Worm (Caenorhabditis elegans) whole organism, L1 larva: ENCODE results near the gene C05C12.6.
"Not testable (repeated sequence)": the region's sequence is repeated elsewhere in the genome, so short reads cannot be mapped to it uniquely, and the experiment has no call there.

Experiments
- C04F5.9 ChIP-seq: sonication (generic microtip); optimal IDR thresholded peaks from 2 replicates; lab custom pipeline; 2016; ENCODE audit warnings: missing genetic modification characterization, missing compliant biosample characterization
- C16A3.4 ChIP-seq: fragments of 150-350 bp; optimal IDR thresholded peaks from 2 replicates; lab custom pipeline; 2014; ENCODE audit warnings: missing biosample characterization, missing genetic modification characterization
- F16B12.6 ChIP-seq: fragments of 150-350 bp; optimal IDR thresholded peaks from 2 replicates; lab custom pipeline; 2014; ENCODE audit warnings: missing biosample characterization, missing genetic modification characterization
- Y116A8C.19 ChIP-seq: sonication (generic microtip); optimal IDR thresholded peaks from 2 replicates; lab custom pipeline; 2016; ENCODE audit warnings: missing compliant biosample characterization, missing genetic modification characterization, borderline replicate concordance
- alr-1 ChIP-seq: fragments of 200-800 bp; sonication (Bioruptor generic); optimal IDR thresholded peaks from 2 replicates; lab custom pipeline; 2018; ENCODE audit warnings: borderline replicate concordance, mild to moderate bottlenecking, missing genetic modification characterization, missing compliant biosample characterization
- blmp-1 ChIP-seq: fragments of 150-350 bp; optimal IDR thresholded peaks from 2 replicates; lab custom pipeline; 2014; ENCODE audit warnings: missing biosample characterization, missing genetic modification characterization
- ceh-88 ChIP-seq: fragments of 200-800 bp; sonication (Bioruptor generic); IDR thresholded peaks from 2 replicates; pipeline ENCODE4 v1.3.6; 2022; ENCODE audit warnings: missing genetic modification characterization, missing compliant biosample characterization
- dsc-1 ChIP-seq: sonication (generic microtip); optimal IDR thresholded peaks from 2 replicates; lab custom pipeline; 2016; ENCODE audit warnings: mild to moderate bottlenecking, missing genetic modification characterization, missing compliant biosample characterization
- efl-1 ChIP-seq, 4 experiments: fragments of 150-350 bp; optimal IDR thresholded peaks in 3 of 4; peaks in 1 of 4; 1 replicate in 1 of 4; 2 replicates in 3 of 4; lab custom pipeline; 2014; ENCODE audit warnings: missing biosample characterization in 2 of 4, missing genetic modification characterization in 2 of 4, missing genetic modification reagents in 2 of 4
- elt-2 ChIP-seq: sonication (generic microtip); optimal IDR thresholded peaks from 2 replicates; lab custom pipeline; 2016; ENCODE audit warnings: missing genetic modification characterization, mild to moderate bottlenecking, inconsistent platforms, missing compliant biosample characterization, missing genetic modification reagents
- fos-1 ChIP-seq: fragments of 150-350 bp; optimal IDR thresholded peaks from 2 replicates; lab custom pipeline; 2014; ENCODE audit warnings: missing biosample characterization, missing genetic modification characterization
- hpl-2 ChIP-seq: fragments of 150-350 bp; optimal IDR thresholded peaks from 2 replicates; lab custom pipeline; 2014; ENCODE audit warnings: missing biosample characterization, missing genetic modification reagents, missing genetic modification characterization
- isw-1 ChIP-seq: fragments of 200-800 bp; sonication (Bioruptor generic); IDR thresholded peaks from 2 replicates; pipeline ENCODE4 v1.3.6; 2022; ENCODE audit warnings: missing genetic modification characterization, missing compliant biosample characterization
- jun-1 ChIP-seq: fragments of 150-350 bp; optimal IDR thresholded peaks from 2 replicates; lab custom pipeline; 2014; ENCODE audit warnings: missing biosample characterization, missing genetic modification reagents, missing genetic modification characterization
- lin-14 ChIP-seq: fragments of 200-800 bp; sonication (Bioruptor generic); optimal IDR thresholded peaks from 2 replicates; lab custom pipeline; 2018; ENCODE audit warnings: mild to moderate bottlenecking, missing genetic modification characterization, moderate library complexity, missing compliant biosample characterization
- mef-2 ChIP-seq: fragments of 150-350 bp; optimal IDR thresholded peaks from 2 replicates; lab custom pipeline; 2014; ENCODE audit warnings: missing biosample characterization, missing genetic modification characterization
- nhr-11 ChIP-seq: fragments of 150-350 bp; optimal IDR thresholded peaks from 2 replicates; lab custom pipeline; 2014; ENCODE audit warnings: missing biosample characterization, missing genetic modification characterization
- nhr-19 ChIP-seq: fragments of 200-800 bp; sonication (Bioruptor generic); conservative IDR thresholded peaks from 2 replicates; pipeline ENCODE4 v1.3.6; 2022; ENCODE audit warnings: missing genetic modification characterization, missing compliant biosample characterization
- nhr-20 ChIP-seq: sonication (generic microtip); optimal IDR thresholded peaks from 2 replicates; lab custom pipeline; 2016; ENCODE audit warnings: mild to moderate bottlenecking, missing genetic modification characterization, missing compliant biosample characterization
- nhr-237 ChIP-seq: fragments of 150-350 bp; optimal IDR thresholded peaks from 2 replicates; lab custom pipeline; 2014; ENCODE audit warnings: missing biosample characterization, missing genetic modification characterization
- nhr-47 ChIP-seq: sonication (generic microtip); optimal IDR thresholded peaks from 2 replicates; lab custom pipeline; 2016; ENCODE audit warnings: mild to moderate bottlenecking, missing genetic modification characterization, moderate library complexity, missing compliant biosample characterization
- nhr-76 ChIP-seq: sonication (generic microtip); optimal IDR thresholded peaks from 2 replicates; lab custom pipeline; 2017; ENCODE audit warnings: missing biosample characterization, missing genetic modification characterization
- pag-3 ChIP-seq: sonication (generic microtip); optimal IDR thresholded peaks from 2 replicates; lab custom pipeline; 2017; ENCODE audit warnings: missing genetic modification characterization, mild to moderate bottlenecking, missing compliant biosample characterization, antibody characterized with exemption, borderline replicate concordance; ENCODE audit not compliant: insufficient read depth
- pqm-1 ChIP-seq: sonication (generic microtip); optimal IDR thresholded peaks from 3 replicates; lab custom pipeline; 2017; ENCODE audit warnings: missing biosample characterization, missing genetic modification characterization
- rnt-1 ChIP-seq: sonication (generic microtip); optimal IDR thresholded peaks from 2 replicates; lab custom pipeline; 2016; ENCODE audit warnings: mild to moderate bottlenecking, missing genetic modification characterization, moderate library complexity, missing compliant biosample characterization
- sup-37 ChIP-seq: fragments of 200-800 bp; sonication (Bioruptor generic); optimal IDR thresholded peaks from 2 replicates; lab custom pipeline; 2018; ENCODE audit warnings: mild to moderate bottlenecking, missing genetic modification characterization, missing compliant biosample characterization
- tlp-1 ChIP-seq: fragments of 150-350 bp; optimal IDR thresholded peaks from 2 replicates; lab custom pipeline; 2014; ENCODE audit warnings: missing biosample characterization, missing genetic modification characterization
- vab-15 ChIP-seq: sonication (generic microtip); optimal IDR thresholded peaks from 2 replicates; lab custom pipeline; 2017; ENCODE audit warnings: missing genotype, mild to moderate bottlenecking, missing genetic modification characterization, missing compliant biosample characterization
- zip-4 ChIP-seq: fragments of 200-800 bp; sonication (Bioruptor generic); optimal IDR thresholded peaks from 2 replicates; lab custom pipeline; 2018; ENCODE audit warnings: mild to moderate bottlenecking, missing genetic modification characterization, moderate library complexity, missing compliant biosample characterization

Gene C05C12.6

ce11 chrIV:11260544-11261227 is 19.4 kb upstream of the C05C12.6 start, which contains the start of gene C05C12.5:
TSS of gene C05C12.5 (minus strand) at chrIV:11261185.
- TF ChIP-seq nhr-19 (GFP tag; lab: Robert Waterston, UW) (no peak), pqm-1 (tag; lab: Kevin White, UChicago) (no peak), blmp-1 (tag; lab: Kevin White, UChicago) (no peak), efl-1 (optimal IDR thresholded peaks at IDR 0.05; lab: Kevin White, UChicago) (no peak), efl-1 (GFP tag; optimal IDR thresholded peaks at IDR 0.05 in 1 of 2; lab: Kevin White, UChicago) (peak in 1 of 2 experiments; percentile 72), isw-1 (GFP tag; lab: Robert Waterston, UW) (no peak), nhr-76 (tag; lab: Kevin White, UChicago) (no peak)

DNA sequence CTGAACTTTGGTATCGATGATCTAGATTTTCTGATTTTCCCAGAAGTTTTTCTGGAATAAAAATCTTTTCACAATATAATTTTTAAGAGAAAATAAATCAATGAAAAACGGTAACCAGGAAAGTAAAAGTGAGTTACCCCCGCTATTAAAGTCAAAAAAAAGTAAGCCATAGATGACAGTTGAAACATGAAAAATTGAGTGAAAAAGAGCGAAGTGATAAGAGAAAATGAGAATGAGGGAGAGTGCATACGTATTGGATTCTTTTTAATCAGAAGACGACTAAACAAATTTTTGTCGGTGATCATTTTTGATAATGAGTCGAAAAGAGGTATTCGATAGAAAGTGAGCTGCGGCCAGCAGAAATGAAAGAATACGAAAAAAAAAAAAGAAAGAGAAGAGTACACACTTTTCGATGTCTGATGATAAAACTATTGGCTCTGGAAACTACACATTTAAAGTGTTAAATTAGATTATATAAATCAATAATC is 18.3 kb upstream of the C05C12.6 start, which contains the start of gene gtl-1:
TSS of gene gtl-1 (minus strand) at position 51 of the 488 bp plus-strand sequence.
- TF ChIP-seq elt-2 (tag; lab: Kevin White, UChicago), result peak; percentile 52
- TF ChIP-seq alr-1 (tag; lab: Kevin White, UChicago), result no peak
- no peak for TF ChIP-seq efl-1 (optimal IDR thresholded peaks at IDR 0.05; lab: Kevin White, UChicago)
- peak in 1 of 2 experiments; percentile 49 for TF ChIP-seq efl-1 (GFP tag; optimal IDR thresholded peaks at IDR 0.05 in 1 of 2; lab: Kevin White, UChicago)

DNA sequence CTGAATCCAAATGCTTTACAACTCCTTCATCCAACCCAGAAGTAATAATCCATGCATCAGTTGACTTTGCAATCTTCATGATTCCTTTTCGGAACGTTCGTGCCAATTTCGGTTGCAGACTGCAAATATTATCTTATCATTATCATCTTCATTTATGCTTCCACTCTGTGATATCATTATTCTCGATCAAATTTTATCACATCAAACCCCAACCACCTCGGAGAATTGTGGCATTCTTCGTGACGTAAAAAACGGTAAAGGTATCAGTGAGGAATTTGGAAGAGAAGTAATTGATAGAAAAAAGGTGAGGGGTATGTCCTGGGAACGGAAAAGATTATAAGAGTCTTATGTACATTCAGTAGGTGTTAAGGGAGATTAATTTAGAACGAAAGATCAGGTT is 16.2 kb upstream of the C05C12.6 start:
- TF ChIP-seq nhr-19 (GFP tag; lab: Robert Waterston, UW), result no peak
- no peak for TF ChIP-seq Y116A8C.19 (tag; lab: Kevin White, UChicago)
- peak; percentile 66 for TF ChIP-seq elt-2 (tag; lab: Kevin White, UChicago)
- peak; percentile 7 for TF ChIP-seq tlp-1 (tag; lab: Kevin White, UChicago)
- no peak for TF ChIP-seq hpl-2 (GFP tag; lab: Kevin White, UChicago)
- no peak for TF ChIP-seq nhr-20 (tag; lab: Kevin White, UChicago)
- no peak for TF ChIP-seq zip-4
- TF ChIP-seq C04F5.9 (tag; lab: Kevin White, UChicago), result no peak
- TF ChIP-seq pqm-1 (tag; lab: Kevin White, UChicago), result peak; percentile 73
- no peak for TF ChIP-seq dsc-1
- no peak for TF ChIP-seq nhr-47 (tag; lab: Kevin White, UChicago)
- no peak for TF ChIP-seq nhr-237 (tag; lab: Kevin White, UChicago)
- TF ChIP-seq F16B12.6 (tag; lab: Kevin White, UChicago), result no peak
- TF ChIP-seq fos-1, result no peak
- no peak for TF ChIP-seq ceh-88 (GFP tag; lab: Robert Waterston, UW)
- no peak for TF ChIP-seq rnt-1 (tag; lab: Kevin White, UChicago)

DNA sequence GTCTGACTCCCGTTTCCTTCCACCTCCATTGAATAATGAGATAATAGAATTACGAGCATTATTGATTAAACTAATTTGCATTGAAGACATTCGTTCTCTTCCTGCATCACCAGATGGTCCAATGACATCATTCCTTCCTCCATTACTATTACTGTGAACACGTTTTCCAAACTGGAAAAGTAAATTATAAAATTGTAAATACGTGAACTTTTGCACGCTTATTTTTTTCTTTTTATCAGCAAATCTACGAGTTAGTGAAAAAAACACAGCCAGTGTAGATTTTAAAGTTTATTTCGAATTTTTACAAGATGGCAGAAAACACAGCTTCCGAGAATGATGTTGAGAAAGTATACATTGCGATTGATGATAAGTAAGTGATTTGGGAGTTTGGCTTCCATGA is 12.4 kb upstream of the C05C12.6 start, which contains the start of gene C05C12.1:
TSS of gene C05C12.1 (plus strand) at position 301 of the 400 bp plus-strand sequence.
- TF ChIP-seq efl-1 (optimal IDR thresholded peaks at IDR 0.05; lab: Kevin White, UChicago), result not testable (repeated sequence)
- TF ChIP-seq efl-1 (GFP tag; optimal IDR thresholded peaks at IDR 0.05 in 1 of 2; lab: Kevin White, UChicago), result peak in 1 of 2 experiments; percentile 8

DNA sequence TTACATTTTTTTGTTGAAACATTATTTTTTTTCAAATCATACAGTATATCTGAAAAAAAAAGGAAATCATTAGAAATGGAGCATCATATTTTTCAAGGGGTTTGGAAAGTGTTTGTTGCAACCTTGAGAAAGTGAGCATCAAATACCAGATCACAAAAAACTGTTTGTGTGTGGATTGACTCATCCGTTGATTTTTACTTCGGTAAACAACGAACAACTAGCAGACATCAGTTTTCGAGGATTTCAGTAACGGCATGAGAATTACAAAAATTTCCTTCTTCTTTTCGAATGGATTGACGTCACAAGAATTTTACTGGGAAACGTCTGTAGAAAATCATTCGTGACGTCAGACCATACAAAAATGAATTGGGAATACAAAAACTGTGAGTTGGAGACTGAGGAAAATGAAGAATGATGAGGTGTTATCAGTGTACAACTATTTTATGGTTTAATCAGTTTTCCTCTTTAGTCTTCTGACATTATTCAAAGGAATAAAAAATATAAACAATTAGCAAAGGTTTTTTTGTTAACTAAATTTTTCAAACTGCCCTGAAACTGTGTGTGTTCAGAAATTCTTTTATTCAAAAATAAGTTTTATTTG is 6.9 kb upstream of the C05C12.6 start, which contains the start of gene C05C12.4:
TSS of gene C05C12.4 (minus strand) at position 51 of the 601 bp plus-strand sequence.
- no peak for TF ChIP-seq jun-1 (tag; lab: Kevin White, UChicago)
- no peak for TF ChIP-seq C16A3.4 (tag; lab: Kevin White, UChicago)
- TF ChIP-seq efl-1 (optimal IDR thresholded peaks at IDR 0.05; lab: Kevin White, UChicago), result no peak
- TF ChIP-seq efl-1 (GFP tag; optimal IDR thresholded peaks at IDR 0.05 in 1 of 2; lab: Kevin White, UChicago), result peak in 1 of 2 experiments; percentile 14
- TF ChIP-seq elt-2 (tag; lab: Kevin White, UChicago), result peak; percentile 18
- TF ChIP-seq sup-37 (GFP tag; lab: Kevin White, UChicago), result no peak
- no peak for TF ChIP-seq mef-2
- TF ChIP-seq Y116A8C.19 (tag; lab: Kevin White, UChicago), result no peak
- TF ChIP-seq vab-15 (tag; lab: Kevin White, UChicago), result no peak

- no peak for TF ChIP-seq nhr-237 (tag; lab: Kevin White, UChicago)
- TF ChIP-seq pag-3 (tag; lab: Kevin White, UChicago), result no peak
- TF ChIP-seq lin-14 (GFP tag; lab: Kevin White, UChicago), result no peak
- no peak for TF ChIP-seq nhr-11 (tag; lab: Kevin White, UChicago)
- TF ChIP-seq elt-2 (tag; lab: Kevin White, UChicago), result no peak
- TF ChIP-seq C16A3.4 (tag; lab: Kevin White, UChicago), result peak; percentile 26
- TF ChIP-seq, all 84 proteins: peak for 1
These were observed 6.2 kb upstream of the C05C12.6 start for ce11 chrIV:11247434-11247833.
